Fruit fly (Drosophila melanogaster): Measurements from ENCODE around the gene CG15628.

CG15628 gene

DNA sequence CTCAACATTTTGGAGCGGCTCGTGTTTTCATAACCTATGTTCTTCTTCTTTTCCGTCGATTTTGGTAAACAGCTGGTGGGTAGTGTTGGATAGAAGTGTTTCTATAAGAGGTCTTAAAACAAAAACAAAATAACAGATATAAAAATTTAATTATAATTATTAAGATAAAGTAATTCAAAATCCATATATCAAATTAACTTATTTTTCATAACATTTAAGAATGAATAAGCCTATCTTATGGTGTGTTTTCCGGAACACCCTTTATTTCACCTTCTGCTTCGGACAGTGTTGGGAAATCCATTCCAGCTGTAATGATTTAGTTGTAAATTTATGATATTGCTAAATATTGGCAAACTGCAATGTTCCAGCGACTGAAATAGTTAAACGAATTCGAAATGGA lies 28.8 kb downstream of the CG15628 start, which contains the start of the genes mRpS2 and Mon1 (continued):
- peak; percentile 71 for TF ChIP-seq CG33213 (GFP tag; optimal IDR thresholded peaks at IDR 0.05)
- TF ChIP-seq ase (GFP tag; IDR thresholded peaks at IDR 0.05): peak; percentile 97
- TF ChIP-seq CG2116 (GFP tag; optimal IDR thresholded peaks at IDR 0.05): peak; percentile 78
- TF ChIP-seq hb (GFP tag; IDR thresholded peaks at IDR 0.05; ENCODE audit: partially characterized antibody): no peak
- TF ChIP-seq z (GFP tag; IDR thresholded peaks at IDR 0.05): peak; percentile 31; the same call in 1 of the 3 replicates
- peak; percentile 83 for TF ChIP-seq CG10959 (GFP tag; IDR thresholded peaks at IDR 0.05)
- no peak for TF ChIP-seq pita (GFP tag; optimal IDR thresholded peaks at IDR 0.05)
- peak; percentile 93 for TF ChIP-seq CG4617 (GFP tag; optimal IDR thresholded peaks at IDR 0.05; ENCODE audit: borderline replicate concordance)
- TF ChIP-seq sc (optimal IDR thresholded peaks at IDR 0.05): no peak
- TF ChIP-seq sc (GFP tag; optimal IDR thresholded peaks at IDR 0.05): peak; percentile 88
- TF ChIP-seq tx (GFP tag; optimal IDR thresholded peaks at IDR 0.05): peak; percentile 67
- TF ChIP-seq Lim3 (GFP tag; IDR thresholded peaks at IDR 0.05): peak; percentile 77
- peak; percentile 56 for TF ChIP-seq CG10431 (GFP tag; optimal IDR thresholded peaks at IDR 0.05)
- TF ChIP-seq Oaz (GFP tag; IDR thresholded peaks at IDR 0.05): peak; percentile 88
- TF ChIP-seq gt (GFP tag; IDR thresholded peaks at IDR 0.05): peak; percentile 82
- TF ChIP-seq CG16813 (GFP tag; IDR thresholded peaks at IDR 0.05; ENCODE audit: partially characterized antibody): no peak; the same call in 2 of the 3 replicates
- TF ChIP-seq Mad (GFP tag; optimal IDR thresholded peaks at IDR 0.05): peak; percentile 84
- peak; percentile 94 for TF ChIP-seq caup (GFP tag; optimal IDR thresholded peaks at IDR 0.05; ENCODE audit: severe bottlenecking)
- peak; percentile 79 for TF ChIP-seq wek (GFP tag; optimal IDR thresholded peaks at IDR 0.05)
- TF ChIP-seq grn (GFP tag; optimal IDR thresholded peaks at IDR 0.05): peak; percentile 28
- TF ChIP-seq CG7839 (tag; optimal IDR thresholded peaks at IDR 0.05): peak; percentile 95
- TF ChIP-seq pfk (GFP tag; optimal IDR thresholded peaks at IDR 0.05): peak; percentile 27
- TF ChIP-seq CG15696 (tag; optimal IDR thresholded peaks at IDR 0.05): peak; percentile 88
- peak; percentile 78 for TF ChIP-seq onecut (GFP tag; IDR thresholded peaks at IDR 0.05)
- TF ChIP-seq lov (optimal IDR thresholded peaks at IDR 0.05): no peak
- peak; percentile 93 for TF ChIP-seq lov (GFP tag; IDR thresholded peaks at IDR 0.05)
- TF ChIP-seq gsb-n (tag; optimal IDR thresholded peaks at IDR 0.05): peak; percentile 94
- TF ChIP-seq odd (GFP tag; optimal IDR thresholded peaks at IDR 0.05): peak; percentile 79
- peak; percentile 59 for TF ChIP-seq corto (GFP tag; optimal IDR thresholded peaks at IDR 0.05)
- TF ChIP-seq chinmo (GFP tag; IDR thresholded peaks at IDR 0.05; ENCODE audit: partially characterized antibody): no peak
- peak; percentile 60 for TF ChIP-seq CG10274 (GFP tag; optimal IDR thresholded peaks at IDR 0.05)
- no peak for TF ChIP-seq Trl (optimal IDR thresholded peaks at IDR 0.05)
- peak; percentile 87 for TF ChIP-seq Trl (GFP tag; optimal IDR thresholded peaks at IDR 0.05)
- TF ChIP-seq CG5245 (GFP tag; optimal IDR thresholded peaks at IDR 0.05): peak; percentile 91
- TF ChIP-seq esg (GFP tag; conservative IDR thresholded peaks at IDR 0.05): peak; percentile 95
- peak; percentile 95 for TF ChIP-seq otp (GFP tag; IDR thresholded peaks at IDR 0.05)
- no peak for TF ChIP-seq CG12236 (GFP tag; optimal IDR thresholded peaks at IDR 0.05)
- no peak for TF ChIP-seq btn (GFP tag; optimal IDR thresholded peaks at IDR 0.05)
- TF ChIP-seq CG17361 (GFP tag; IDR thresholded peaks at IDR 0.05): peak; percentile 98
- peak in 1 of 2 experiments; percentile 78 for TF ChIP-seq Hr78 (GFP tag; optimal IDR thresholded peaks at IDR 0.05)
- TF ChIP-seq Meics (GFP tag; optimal IDR thresholded peaks at IDR 0.05): peak; percentile 96
- TF ChIP-seq grau (tag; optimal IDR thresholded peaks at IDR 0.05): peak; percentile 93
- no peak for TF ChIP-seq cad (GFP tag; optimal IDR thresholded peaks at IDR 0.05)
- peak; percentile 50; the same call in 1 of the 2 replicates for TF ChIP-seq CG13287 (GFP tag; IDR thresholded peaks at IDR 0.05; ENCODE audit: partially characterized antibody)
- TF ChIP-seq Abd-B (GFP tag; optimal IDR thresholded peaks at IDR 0.05): peak; percentile 93
- peak; percentile 81 for TF ChIP-seq twi (tag; optimal IDR thresholded peaks at IDR 0.05)
- TF ChIP-seq CG18476 (GFP tag; optimal IDR thresholded peaks at IDR 0.05): peak; percentile 88
- peak; percentile 95 for TF ChIP-seq CG32772 (GFP tag; IDR thresholded peaks at IDR 0.05)
- TF ChIP-seq chm (GFP tag; IDR thresholded peaks at IDR 0.05): peak; percentile 71
- peak; percentile 95 for TF ChIP-seq NfI (GFP tag; optimal IDR thresholded peaks at IDR 0.05)
- peak; percentile 95 for TF ChIP-seq zfh1 (GFP tag; IDR thresholded peaks at IDR 0.05)
